Worm (Caenorhabditis elegans): ENCODE results near the gene mrpl-12.
A peak's percentile ranks its signal among the peaks of the same experiment; 100 is the strongest.

- TF ChIP-seq ztf-23 (GFP tag; IDR thresholded peaks at IDR 0.05) = peak; percentile 91
- no peak for TF ChIP-seq ref-1 (GFP tag; conservative IDR thresholded peaks at IDR 0.05)
- TF ChIP-seq med-1 (GFP tag; optimal IDR thresholded peaks at IDR 0.05; ENCODE audit: insufficient read depth) = peak; percentile 55
- TF ChIP-seq tab-1 (GFP tag; IDR thresholded peaks at IDR 0.05) = 0 out of 2 replicates have a peak, but pooled peaks have one; percentile 21
- TF ChIP-seq flt-1 (GFP tag; IDR thresholded peaks at IDR 0.05) = peak; percentile 79; the same call in 1 of the 2 replicates
- TF ChIP-seq klf-2 (GFP tag; conservative IDR thresholded peaks at IDR 0.05) = no peak
- TF ChIP-seq cog-1 (tag; optimal IDR thresholded peaks at IDR 0.05) = no peak
- peak; percentile 47; the same call in 1 of the 2 replicates for TF ChIP-seq T22C8.4 (GFP tag; IDR thresholded peaks at IDR 0.05)
These were observed 556 bp upstream of the mrpl-12 start, which contains the start of the genes Y39A1A.21 and Y39A1A.22 for ce11 chrIII:10706972-10707438.
